Worm (Caenorhabditis elegans) whole organism, mixed stage, embryonic: Measurements from ENCODE around the gene R08A2.5.

Experiments
- flh-1 ChIP-seq: fragments of 200-800 bp; sonication (Bioruptor generic); optimal IDR thresholded peaks from 2 replicates; lab custom pipeline; 2018; ENCODE audit warnings: mild to moderate bottlenecking, missing genetic modification characterization, moderate library complexity, missing compliant biosample characterization
- nhr-12 ChIP-seq: fragments of 150-350 bp; optimal IDR thresholded peaks from 2 replicates; lab custom pipeline; 2014; ENCODE audit warnings: missing biosample characterization, missing genetic modification characterization
- nhr-76 ChIP-seq: sonication (generic microtip); optimal IDR thresholded peaks from 2 replicates; lab custom pipeline; 2017; ENCODE audit warnings: missing biosample characterization, missing genetic modification characterization
- snpc-4 ChIP-seq: fragments of 150-350 bp; optimal IDR thresholded peaks from 2 replicates; lab custom pipeline; 2014; ENCODE audit warnings: missing biosample characterization, missing genetic modification characterization

DNA sequence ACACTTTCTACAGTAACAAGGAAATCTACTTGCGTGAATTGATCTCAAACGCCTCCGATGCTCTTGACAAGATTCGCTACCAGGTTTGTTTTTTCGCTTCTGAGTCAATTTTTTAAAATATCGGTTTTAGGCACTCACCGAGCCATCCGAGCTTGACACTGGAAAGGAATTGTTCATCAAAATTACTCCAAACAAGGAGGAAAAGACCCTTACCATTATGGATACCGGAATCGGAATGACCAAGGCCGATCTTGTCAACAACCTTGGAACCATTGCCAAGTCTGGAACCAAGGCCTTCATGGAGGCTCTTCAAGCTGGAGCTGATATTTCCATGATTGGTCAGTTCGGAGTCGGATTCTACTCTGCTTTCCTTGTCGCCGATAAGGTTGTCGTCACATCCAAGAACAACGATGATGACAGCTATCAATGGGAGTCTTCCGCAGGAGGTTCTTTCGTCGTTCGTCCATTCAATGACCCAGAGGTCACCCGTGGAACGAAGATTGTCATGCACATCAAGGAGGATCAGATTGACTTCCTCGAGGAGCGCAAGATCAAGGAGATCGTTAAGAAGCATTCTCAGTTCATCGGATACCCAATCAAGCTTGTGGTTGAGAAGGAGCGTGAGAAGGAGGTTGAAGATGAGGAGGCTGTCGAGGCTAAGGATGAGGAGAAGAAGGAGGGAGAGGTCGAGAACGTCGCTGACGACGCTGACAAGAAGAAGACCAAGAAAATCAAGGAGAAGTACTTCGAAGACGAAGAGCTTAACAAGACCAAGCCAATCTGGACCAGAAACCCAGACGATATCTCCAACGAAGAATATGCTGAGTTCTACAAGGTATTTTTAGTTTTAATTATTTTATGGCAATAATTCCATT is 25.9 kb upstream of the R08A2.5 start:
- TF ChIP-seq flh-1 (GFP tag; lab: Kevin White, UChicago) (no peak), nhr-12 (tag; lab: Kevin White, UChicago) (no peak), snpc-4 (tag; lab: Kevin White, UChicago) (no peak), nhr-76 (no peak)
